Worm (Caenorhabditis elegans) whole organism, early embryonic: Measurements from ENCODE around the gene aps-2.

Experiments used
- F13C5.2 ChIP-seq: sonication (generic microtip); optimal IDR thresholded peaks from 2 replicates; lab custom pipeline; 2017; ENCODE audit warnings: mild to moderate bottlenecking, missing genetic modification characterization, inconsistent platforms, missing compliant biosample characterization
- aly-1 ChIP-seq: sonication (generic microtip); optimal IDR thresholded peaks from 2 replicates; lab custom pipeline; 2016; ENCODE audit warnings: missing genetic modification characterization, missing compliant biosample characterization
- ama-1 ChIP-seq: fragments of 150-350 bp; optimal IDR thresholded peaks from 2 replicates; lab custom pipeline; 2014
- ceh-36 ChIP-seq: sonication (generic microtip); optimal IDR thresholded peaks from 2 replicates; lab custom pipeline; 2016; ENCODE audit warnings: missing genetic modification characterization, inconsistent platforms, missing compliant biosample characterization
- ets-7 ChIP-seq: sonication (generic microtip); optimal IDR thresholded peaks from 2 replicates; lab custom pipeline; 2016; ENCODE audit warnings: missing genotype, missing genetic modification characterization, missing compliant biosample characterization
- hmg-4 ChIP-seq: fragments of 200-800 bp; sonication (Bioruptor generic); optimal IDR thresholded peaks from 2 replicates; lab custom pipeline; 2018; ENCODE audit warnings: mild to moderate bottlenecking, missing genetic modification characterization, missing compliant biosample characterization
- hnd-1 ChIP-seq: sonication (generic microtip); optimal IDR thresholded peaks from 2 replicates; lab custom pipeline; 2016; ENCODE audit warnings: missing genetic modification characterization, missing compliant biosample characterization
- scrt-1 ChIP-seq: fragments of 200-800 bp; sonication (Bioruptor generic); IDR thresholded peaks from 2 replicates; pipeline ENCODE4 v1.3.6; 2022; ENCODE audit warnings: missing genetic modification characterization, missing compliant biosample characterization
- sea-1 ChIP-seq: fragments of 200-800 bp; sonication (Bioruptor generic); conservative IDR thresholded peaks from 2 replicates; pipeline ENCODE4 v1.3.6; 2022; ENCODE audit warnings: missing genetic modification characterization, missing compliant biosample characterization
- tra-4 ChIP-seq: sonication (generic microtip); optimal IDR thresholded peaks from 2 replicates; lab custom pipeline; 2017; ENCODE audit warnings: missing genetic modification characterization, missing compliant biosample characterization

- no peak for TF ChIP-seq ama-1 (lab: Kevin White, UChicago)
- no peak for TF ChIP-seq tra-4
- TF ChIP-seq F13C5.2, result no peak
- TF ChIP-seq sea-1 (GFP tag; lab: Robert Waterston, UW), result no peak
- no peak for TF ChIP-seq hnd-1 (tag; lab: Kevin White, UChicago)
- no peak for TF ChIP-seq hmg-4 (GFP tag; lab: Kevin White, UChicago)
- no peak for TF ChIP-seq scrt-1 (GFP tag; lab: Robert Waterston, UW)
- TF ChIP-seq ceh-36 (tag; lab: Kevin White, UChicago), result no peak
- TF ChIP-seq ets-7, result no peak
- no peak for TF ChIP-seq aly-1 (tag; lab: Kevin White, UChicago)
Observed at ce11 chrX:4429364-4429763, 28.7 kb upstream of the aps-2 start.
